Fruit fly (Drosophila melanogaster) whole organism, embryonic: Measurements from ENCODE around the gene sosie.
A peak's percentile ranks its signal among the peaks of the same experiment; 100 is the strongest.

ENCODE experiments used
- Aef1 ChIP-seq: fragments of 200-800 bp; sonication (Bioruptor generic); IDR thresholded peaks from 3 replicates; pipeline ENCODE4 v1.3.6; 2022; ENCODE audit warnings: missing biosample characterization, missing genetic modification characterization
- Atf-2 ChIP-seq: fragments of 200-800 bp; sonication (Bioruptor generic); optimal IDR thresholded peaks from 2 replicates; lab custom pipeline; 2016; ENCODE audit warnings: missing biosample characterization, missing genetic modification characterization
- Bdp1 ChIP-seq: fragments of 200-800 bp; sonication (Bioruptor generic); optimal IDR thresholded peaks from 3 replicates; lab custom pipeline; 2016; ENCODE audit warnings: missing biosample characterization, missing genetic modification characterization
- CG10979 ChIP-seq: fragments of 200-800 bp; sonication (Bioruptor generic); optimal IDR thresholded peaks from 2 replicates; lab custom pipeline; 2018; ENCODE audit warnings: missing biosample characterization, mild to moderate bottlenecking, missing genetic modification characterization, moderate library complexity
- CG11093 ChIP-seq: fragments of 200-800 bp; sonication (Bioruptor generic); IDR thresholded peaks from 3 replicates; pipeline ENCODE4 v1.3.6; 2022; ENCODE audit warnings: missing biosample characterization, missing genetic modification characterization
- CG13775 ChIP-seq: fragments of 200-800 bp; sonication (Bioruptor generic); optimal IDR thresholded peaks from 3 replicates; lab custom pipeline; 2017; ENCODE audit warnings: missing biosample characterization, mild to moderate bottlenecking, missing genetic modification characterization
- CG14710 ChIP-seq: fragments of 200-800 bp; sonication (Bioruptor generic); optimal IDR thresholded peaks from 3 replicates; lab custom pipeline; 2019; ENCODE audit warnings: missing biosample characterization, mild to moderate bottlenecking, missing genetic modification characterization, moderate library complexity
- CG15479 ChIP-seq: fragments of 200-800 bp; sonication (Bioruptor generic); optimal IDR thresholded peaks from 3 replicates; lab custom pipeline; 2019; ENCODE audit warnings: missing biosample characterization, mild to moderate bottlenecking, missing genetic modification characterization, moderate library complexity
- CG18476 ChIP-seq: fragments of 200-800 bp; sonication (Bioruptor generic); optimal IDR thresholded peaks from 2 replicates; lab custom pipeline; 2016; ENCODE audit warnings: missing biosample characterization, mild to moderate bottlenecking, missing genetic modification characterization
- CG2116 ChIP-seq: fragments of 200-800 bp; sonication (Bioruptor generic); optimal IDR thresholded peaks from 3 replicates; lab custom pipeline; 2018; ENCODE audit warnings: missing biosample characterization, mild to moderate bottlenecking, missing genetic modification characterization
- CG2678 ChIP-seq: fragments of 200-800 bp; sonication (Bioruptor generic); optimal IDR thresholded peaks from 3 replicates; lab custom pipeline; 2019; ENCODE audit warnings: missing biosample characterization, mild to moderate bottlenecking, missing genetic modification characterization, moderate library complexity
- CG3163 ChIP-seq: fragments of 200-800 bp; sonication (Bioruptor generic); optimal IDR thresholded peaks from 3 replicates; lab custom pipeline; 2016; ENCODE audit warnings: missing biosample characterization, missing genetic modification characterization
- CG32767 ChIP-seq: fragments of 200-800 bp; sonication (Bioruptor generic); IDR thresholded peaks from 2 replicates; pipeline ENCODE4 v1.3.6; 2022; ENCODE audit warnings: missing biosample characterization, missing genetic modification characterization
- CG3281 ChIP-seq: fragments of 200-800 bp; sonication (Bioruptor generic); optimal IDR thresholded peaks from 3 replicates; lab custom pipeline; 2017; ENCODE audit warnings: missing biosample characterization, mild to moderate bottlenecking, missing genetic modification characterization
- CG33557 ChIP-seq: fragments of 200-800 bp; sonication (Bioruptor generic); optimal IDR thresholded peaks from 2 replicates; lab custom pipeline; 2019; ENCODE audit warnings: missing biosample characterization, mild to moderate bottlenecking, missing genetic modification characterization, moderate library complexity
- CG42726 ChIP-seq: fragments of 200-800 bp; sonication (Bioruptor generic); IDR thresholded peaks from 2 replicates; pipeline ENCODE4 v1.3.6; 2022; ENCODE audit warnings: missing biosample characterization, missing genetic modification characterization; ENCODE audit not compliant: partially characterized antibody
- CG4282 ChIP-seq: fragments of 200-800 bp; sonication (Bioruptor generic); optimal IDR thresholded peaks from 2 replicates; lab custom pipeline; 2016; ENCODE audit warnings: missing biosample characterization, missing genetic modification characterization
- CG4820 ChIP-seq: fragments of 200-800 bp; sonication (Bioruptor generic); optimal IDR thresholded peaks from 3 replicates; lab custom pipeline; 2016; ENCODE audit warnings: missing biosample characterization, missing genetic modification characterization
- CG6254 ChIP-seq: fragments of 200-800 bp; sonication (Bioruptor generic); optimal IDR thresholded peaks from 3 replicates; lab custom pipeline; 2017; ENCODE audit warnings: mild to moderate bottlenecking, missing biosample characterization, missing genetic modification reagents, missing genetic modification characterization
- CG7357 ChIP-seq: fragments of 200-800 bp; sonication (Bioruptor generic); IDR thresholded peaks from 3 replicates; pipeline ENCODE4 v1.3.6; 2022; ENCODE audit warnings: missing biosample characterization, missing genetic modification characterization
- CG7928 ChIP-seq: fragments of 200-800 bp; sonication (Bioruptor generic); optimal IDR thresholded peaks from 2 replicates; lab custom pipeline; 2017; ENCODE audit warnings: missing biosample characterization, mild to moderate bottlenecking, missing genetic modification characterization
- CG7987 ChIP-seq: fragments of 200-800 bp; sonication (Bioruptor generic); optimal IDR thresholded peaks from 2 replicates; lab custom pipeline; 2018; ENCODE audit warnings: missing biosample characterization, mild to moderate bottlenecking, missing genetic modification characterization, moderate library complexity
- CG8089 ChIP-seq: fragments of 200-800 bp; sonication (Bioruptor generic); optimal IDR thresholded peaks from 3 replicates; lab custom pipeline; 2016; ENCODE audit warnings: missing biosample characterization, missing genetic modification characterization
- CG8478 ChIP-seq: fragments of >200 bp; optimal IDR thresholded peaks from 2 replicates; lab custom pipeline; 2018
- CG9727 ChIP-seq: fragments of 200-800 bp; sonication (Bioruptor generic); optimal IDR thresholded peaks from 3 replicates; lab custom pipeline; 2017; ENCODE audit warnings: missing biosample characterization, mild to moderate bottlenecking, missing genetic modification characterization
- Dad ChIP-seq: fragments of 200-800 bp; sonication (Bioruptor generic); optimal IDR thresholded peaks from 3 replicates; lab custom pipeline; 2016; ENCODE audit warnings: missing biosample characterization, missing genetic modification characterization
- Doc2 ChIP-seq: fragments of 200-800 bp; sonication (Bioruptor generic); IDR thresholded peaks from 2 replicates; pipeline ENCODE4 v1.3.6; 2022; ENCODE audit warnings: missing biosample characterization, missing genetic modification characterization
- E2f2 ChIP-seq: fragments of 200-800 bp; sonication (Bioruptor generic); IDR thresholded peaks from 2 replicates; pipeline ENCODE4 v1.3.6; 2022; ENCODE audit warnings: missing biosample characterization, missing genetic modification characterization
- GATAe ChIP-seq: fragments of 200-800 bp; sonication (Bioruptor generic); conservative IDR thresholded peaks from 2 replicates; pipeline ENCODE4 v1.3.6; 2022; ENCODE audit warnings: missing biosample characterization, missing genetic modification characterization
- H2.0 ChIP-seq: fragments of 200-800 bp; sonication (Bioruptor generic); IDR thresholded peaks from 2 replicates; pipeline ENCODE4 v1.3.6; 2022; ENCODE audit warnings: missing biosample characterization, missing genetic modification characterization
- HLHmδ ChIP-seq: fragments of 200-800 bp; sonication (Bioruptor generic); optimal IDR thresholded peaks from 2 replicates; lab custom pipeline; 2018; ENCODE audit warnings: missing biosample characterization, mild to moderate bottlenecking, missing genetic modification characterization, moderate library complexity
- Hand ChIP-seq: fragments of 200-800 bp; sonication (Bioruptor generic); optimal IDR thresholded peaks from 2 replicates; lab custom pipeline; 2017; ENCODE audit warnings: mild to moderate bottlenecking, missing biosample characterization, missing genetic modification reagents, missing genetic modification characterization
- Lhr ChIP-seq: fragments of 200-800 bp; sonication (Bioruptor generic); optimal IDR thresholded peaks from 3 replicates; lab custom pipeline; 2017; ENCODE audit warnings: mild to moderate bottlenecking, missing biosample characterization, missing genetic modification reagents, missing genetic modification characterization
- NC2α ChIP-seq: fragments of 200-800 bp; sonication (Bioruptor generic); optimal IDR thresholded peaks from 2 replicates; lab custom pipeline; 2016; ENCODE audit warnings: missing biosample characterization, missing genetic modification characterization
- Sin3A ChIP-seq: fragments of >200 bp; optimal IDR thresholded peaks from 2 replicates; lab custom pipeline; 2018
- Spps ChIP-seq: fragments of 200-800 bp; sonication (Bioruptor generic); optimal IDR thresholded peaks from 2 replicates; lab custom pipeline; 2018; ENCODE audit warnings: missing biosample characterization, mild to moderate bottlenecking, missing genetic modification characterization
- cad ChIP-seq: fragments of >200 bp; optimal IDR thresholded peaks from 2 replicates; lab custom pipeline; 2017; ENCODE audit warnings: missing biosample characterization, missing genetic modification characterization
- fd102C ChIP-seq: fragments of 200-800 bp; sonication (Bioruptor generic); optimal IDR thresholded peaks from 2 replicates; lab custom pipeline; 2018; ENCODE audit warnings: missing biosample characterization, mild to moderate bottlenecking, missing genetic modification characterization, moderate library complexity
- gcm ChIP-seq: fragments of 200-800 bp; sonication (Bioruptor generic); optimal IDR thresholded peaks from 2 replicates; lab custom pipeline; 2019; ENCODE audit warnings: missing biosample characterization, mild to moderate bottlenecking, missing genetic modification characterization, moderate library complexity
- gem ChIP-seq: fragments of 200-800 bp; sonication (Bioruptor generic); optimal IDR thresholded peaks from 2 replicates; lab custom pipeline; 2019; ENCODE audit warnings: missing biosample characterization, mild to moderate bottlenecking, missing genetic modification characterization, moderate library complexity
- gsb ChIP-seq: fragments of 200-800 bp; sonication (Bioruptor generic); IDR thresholded peaks from 2 replicates; pipeline ENCODE4 v1.3.6; 2022; ENCODE audit warnings: missing biosample characterization, missing genetic modification characterization
- ham ChIP-seq: fragments of 200-800 bp; sonication (Bioruptor generic); IDR thresholded peaks from 2 replicates; pipeline ENCODE4 v1.3.6; 2022; ENCODE audit warnings: missing biosample characterization, missing genetic modification characterization
- jigr1 ChIP-seq: fragments of 200-800 bp; sonication (Bioruptor generic); IDR thresholded peaks from 3 replicates; pipeline ENCODE4 v1.3.6; 2022; ENCODE audit warnings: missing biosample characterization, missing genetic modification characterization
- jumu ChIP-seq: fragments of 200-800 bp; sonication (Bioruptor generic); optimal IDR thresholded peaks from 3 replicates; lab custom pipeline; 2016; ENCODE audit warnings: missing biosample characterization, missing genetic modification characterization
- mam ChIP-seq: fragments of 200-800 bp; sonication (Bioruptor generic); optimal IDR thresholded peaks from 3 replicates; lab custom pipeline; 2016; ENCODE audit warnings: missing biosample characterization, missing genetic modification characterization
- nom ChIP-seq: fragments of 200-800 bp; sonication (Bioruptor generic); optimal IDR thresholded peaks from 2 replicates; lab custom pipeline; 2017; ENCODE audit warnings: missing biosample characterization, missing genetic modification characterization, mild to moderate bottlenecking, moderate library complexity, missing genetic modification reagents
- rib ChIP-seq: fragments of 200-800 bp; sonication (Bioruptor generic); IDR thresholded peaks from 2 replicates; pipeline ENCODE4 v1.3.6; 2022; ENCODE audit warnings: missing biosample characterization, missing genetic modification characterization
- sens-2 ChIP-seq: fragments of 200-800 bp; sonication (Bioruptor generic); IDR thresholded peaks from 2 replicates; pipeline ENCODE4 v1.3.6; 2022; ENCODE audit warnings: missing biosample characterization, missing genetic modification characterization
- so ChIP-seq: fragments of 200-800 bp; sonication (Bioruptor generic); IDR thresholded peaks from 3 replicates; pipeline ENCODE4 v1.3.6; 2022; ENCODE audit warnings: missing biosample characterization, missing genetic modification characterization
- wor ChIP-seq: fragments of 200-800 bp; sonication (Bioruptor generic); IDR thresholded peaks from 2 replicates; pipeline ENCODE4 v1.3.6; 2022; ENCODE audit warnings: missing biosample characterization, missing genetic modification characterization
- z ChIP-seq: fragments of 200-800 bp; sonication (Bioruptor generic); IDR thresholded peaks from 3 replicates; pipeline ENCODE4 v1.3.6; 2022; ENCODE audit warnings: missing biosample characterization, missing genetic modification characterization

The sosie gene

DNA sequence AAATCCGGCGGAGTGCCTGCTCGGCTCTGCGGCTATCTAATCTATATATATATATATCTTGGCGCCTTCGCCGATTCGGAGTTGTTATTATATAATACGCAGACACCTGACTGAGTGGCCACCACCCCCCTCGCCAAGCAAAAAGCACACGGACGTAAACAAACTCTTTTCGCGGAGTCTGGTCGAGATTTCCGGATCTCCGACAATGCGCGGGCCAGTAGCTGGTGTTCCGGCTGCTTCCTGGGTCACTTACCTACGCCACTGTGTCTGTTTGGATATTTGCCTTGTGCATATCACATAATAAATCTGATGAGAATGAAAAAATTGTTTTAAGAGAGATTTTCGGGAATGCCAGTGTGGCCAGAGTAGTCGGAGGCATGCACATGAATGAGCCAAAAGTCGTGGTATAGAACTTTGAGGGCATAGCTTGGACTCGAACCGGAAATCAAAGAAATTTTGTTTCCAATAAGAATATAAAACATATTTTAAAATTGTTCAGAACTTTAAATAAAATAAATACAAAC is 46.6 kb upstream of the sosie start, which contains the start of gene CG5805 (continued):
- 0 out of 2 replicates have a peak, but pooled peaks have one; percentile 39 for TF ChIP-seq rib (GFP tag; lab: Robert Waterston, UW)
- TF ChIP-seq CG14710 (tag; lab: Kevin White, UChicago) = peak; percentile 80
- no peak for TF ChIP-seq CG4282 (GFP tag; lab: Kevin White, UChicago)
- TF ChIP-seq H2.0 (GFP tag; lab: Robert Waterston, UW) = peak; percentile 82
- peak; percentile 61 for TF ChIP-seq mam (GFP tag; lab: Kevin White, UChicago)
- TF ChIP-seq ham (GFP tag; lab: Robert Waterston, UW) = peak; percentile 52; the same call in 1 of the 2 replicates
- no peak for TF ChIP-seq nom (GFP tag; lab: Kevin White, UChicago)
- peak; percentile 49 for TF ChIP-seq fd102C (GFP tag; lab: Kevin White, UChicago)
- peak; percentile 63; the same call in 2 of the 3 replicates for TF ChIP-seq CG7357
- peak; percentile 60 for TF ChIP-seq GATAe
- peak; percentile 55 for TF ChIP-seq gsb
- peak; percentile 93 for TF ChIP-seq CG13775 (GFP tag; lab: Kevin White, UChicago)
- peak; percentile 87 for TF ChIP-seq Lhr
- TF ChIP-seq CG18476 (GFP tag; lab: Kevin White, UChicago) = peak; percentile 42
- TF ChIP-seq CG10979 (tag; lab: Kevin White, UChicago) = peak; percentile 73
- TF ChIP-seq gem (tag; lab: Kevin White, UChicago) = no peak
- TF ChIP-seq so (GFP tag; lab: Robert Waterston, UW) = peak; percentile 67
- 0 out of 2 replicates have a peak, but pooled peaks have one; percentile 44 for TF ChIP-seq Doc2 (GFP tag; lab: Robert Waterston, UW)
- peak; percentile 46 for TF ChIP-seq NC2α
- TF ChIP-seq CG8089 (GFP tag; lab: Kevin White, UChicago) = peak; percentile 65
- TF ChIP-seq CG33557 (GFP tag; lab: Kevin White, UChicago) = peak; percentile 78
- peak; percentile 65 for TF ChIP-seq E2f2 (GFP tag; lab: Robert Waterston, UW)
- peak; percentile 56 for TF ChIP-seq Atf-2 (GFP tag; lab: Kevin White, UChicago)
- no peak for TF ChIP-seq cad (GFP tag; lab: Kevin White, UChicago)
- peak; percentile 85 for TF ChIP-seq CG3163 (GFP tag; lab: Kevin White, UChicago)
- TF ChIP-seq CG3281 (GFP tag; lab: Kevin White, UChicago) = peak; percentile 92
- TF ChIP-seq jigr1 (GFP tag; lab: Robert Waterston, UW) = no peak
- TF ChIP-seq CG15479 (GFP tag; lab: Kevin White, UChicago) = no peak
- TF ChIP-seq Hand (GFP tag; lab: Kevin White, UChicago) = peak; percentile 10
- peak; percentile 60 for TF ChIP-seq Dad
- peak; percentile 90 for TF ChIP-seq CG9727
- TF ChIP-seq sens-2 (GFP tag; lab: Robert Waterston, UW) = peak; percentile 70
- no peak for TF ChIP-seq z (GFP tag; lab: Robert Waterston, UW)
- no peak for TF ChIP-seq CG32767 (GFP tag; lab: Robert Waterston, UW)
- TF ChIP-seq Sin3A (lab: Kevin White, UChicago) = no peak
- peak; percentile 73 for TF ChIP-seq CG4820 (GFP tag; lab: Kevin White, UChicago)
- TF ChIP-seq gcm (GFP tag; lab: Kevin White, UChicago) = peak; percentile 60
- peak; percentile 19; the same call in 1 of the 3 replicates for TF ChIP-seq Aef1 (GFP tag; lab: Robert Waterston, UW)
- TF ChIP-seq CG7987 (GFP tag; lab: Kevin White, UChicago) = peak; percentile 94
- peak; percentile 68 for TF ChIP-seq Spps (tag; lab: Kevin White, UChicago)
- TF ChIP-seq jumu (GFP tag; lab: Kevin White, UChicago) = peak; percentile 17
- TF ChIP-seq CG8478 (lab: Kevin White, UChicago) = no peak
- TF ChIP-seq CG42726 (GFP tag; lab: Robert Waterston, UW) = no peak
- peak; percentile 14; the same call in 1 of the 3 replicates for TF ChIP-seq CG11093 (GFP tag; lab: Robert Waterston, UW)
- peak; percentile 37; the same call in 1 of the 2 replicates for TF ChIP-seq wor (GFP tag; lab: Robert Waterston, UW)
- peak; percentile 57 for TF ChIP-seq CG7928
- TF ChIP-seq Bdp1 (GFP tag; lab: Kevin White, UChicago) = peak; percentile 74
- TF ChIP-seq CG2116 (GFP tag; lab: Kevin White, UChicago) = peak; percentile 90
- peak; percentile 81 for TF ChIP-seq CG6254 (GFP tag; lab: Kevin White, UChicago)
- no peak for TF ChIP-seq HLHmδ (GFP tag; lab: Kevin White, UChicago)
- peak; percentile 70 for TF ChIP-seq CG2678 (tag; lab: Kevin White, UChicago)
